Fruit fly (Drosophila melanogaster) whole organism, embryonic: ENCODE measurements around the gene CG42764.
A peak's percentile ranks its signal among the peaks of the same experiment; 100 is the strongest.

Source experiments
- CG10147 ChIP-seq: fragments of 200-800 bp; sonication (Bioruptor generic); optimal IDR thresholded peaks from 2 replicates; lab custom pipeline; 2019; ENCODE audit warnings: missing biosample characterization, mild to moderate bottlenecking, missing genetic modification characterization, moderate library complexity
- CG10209 ChIP-seq: fragments of 200-800 bp; sonication (Bioruptor generic); optimal IDR thresholded peaks from 3 replicates; lab custom pipeline; 2017; ENCODE audit warnings: missing biosample characterization, mild to moderate bottlenecking, missing genetic modification characterization, missing genetic modification reagents
- CG10267 ChIP-seq: fragments of 200-800 bp; sonication (Bioruptor generic); optimal IDR thresholded peaks from 2 replicates; lab custom pipeline; 2018; ENCODE audit warnings: missing biosample characterization, mild to moderate bottlenecking, missing genetic modification characterization, moderate library complexity
- CG11085 ChIP-seq: fragments of 200-800 bp; sonication (Bioruptor generic); IDR thresholded peaks from 2 replicates; pipeline ENCODE4 v1.3.6; 2022; ENCODE audit warnings: missing biosample characterization, missing genetic modification characterization
- CG11093 ChIP-seq: fragments of 200-800 bp; sonication (Bioruptor generic); IDR thresholded peaks from 3 replicates; pipeline ENCODE4 v1.3.6; 2022; ENCODE audit warnings: missing biosample characterization, missing genetic modification characterization
- CG11695 ChIP-seq: fragments of 200-800 bp; sonication (Bioruptor generic); IDR thresholded peaks from 3 replicates; pipeline ENCODE4 v1.3.6; 2022; ENCODE audit warnings: missing biosample characterization, missing genetic modification characterization
- CG11723 ChIP-seq: fragments of 200-800 bp; sonication (Bioruptor generic); optimal IDR thresholded peaks from 2 replicates; lab custom pipeline; 2017; ENCODE audit warnings: missing biosample characterization, mild to moderate bottlenecking, missing genetic modification characterization
- CG12391 ChIP-seq: fragments of 200-800 bp; sonication (Bioruptor generic); optimal IDR thresholded peaks from 3 replicates; lab custom pipeline; 2018; ENCODE audit warnings: missing biosample characterization, mild to moderate bottlenecking, missing genetic modification characterization, moderate library complexity
- CG12942 ChIP-seq: fragments of 200-800 bp; sonication (Bioruptor generic); optimal IDR thresholded peaks from 3 replicates; lab custom pipeline; 2016; ENCODE audit warnings: missing biosample characterization, missing genetic modification characterization
- CG13296 ChIP-seq: fragments of 200-800 bp; sonication (Bioruptor generic); optimal IDR thresholded peaks from 3 replicates; lab custom pipeline; 2018; ENCODE audit warnings: missing biosample characterization, mild to moderate bottlenecking, missing genetic modification characterization
- CG14710 ChIP-seq: fragments of 200-800 bp; sonication (Bioruptor generic); optimal IDR thresholded peaks from 3 replicates; lab custom pipeline; 2019; ENCODE audit warnings: missing biosample characterization, mild to moderate bottlenecking, missing genetic modification characterization, moderate library complexity
- CG14860 ChIP-seq: fragments of 200-800 bp; sonication (Bioruptor generic); IDR thresholded peaks from 3 replicates; pipeline ENCODE4 v1.3.6; 2022; ENCODE audit warnings: missing biosample characterization, missing genetic modification characterization; ENCODE audit not compliant: partially characterized antibody
- CG14965 ChIP-seq: fragments of 200-800 bp; sonication (Bioruptor generic); optimal IDR thresholded peaks from 2 replicates; lab custom pipeline; 2016; ENCODE audit warnings: missing biosample characterization, missing genetic modification characterization, borderline replicate concordance
- CG17186 ChIP-seq: fragments of 200-800 bp; sonication (Bioruptor generic); optimal IDR thresholded peaks from 3 replicates; lab custom pipeline; 2017; ENCODE audit warnings: missing biosample characterization, missing genetic modification reagents, missing genetic modification characterization
- CG17328 ChIP-seq: fragments of 200-800 bp; sonication (Bioruptor generic); IDR thresholded peaks from 2 replicates; pipeline ENCODE4 v1.3.6; 2022; ENCODE audit warnings: missing biosample characterization, missing genetic modification characterization
- CG18764 ChIP-seq: fragments of 200-800 bp; sonication (Bioruptor generic); optimal IDR thresholded peaks from 3 replicates; lab custom pipeline; 2016; ENCODE audit warnings: missing biosample characterization, missing genetic modification characterization
- CG4328 ChIP-seq: fragments of 200-800 bp; sonication (Bioruptor generic); optimal IDR thresholded peaks from 3 replicates; lab custom pipeline; 2017; ENCODE audit warnings: missing biosample characterization, missing genetic modification reagents, missing genetic modification characterization
- CG4820 ChIP-seq: fragments of 200-800 bp; sonication (Bioruptor generic); optimal IDR thresholded peaks from 3 replicates; lab custom pipeline; 2016; ENCODE audit warnings: missing biosample characterization, missing genetic modification characterization
- CG6175 ChIP-seq: fragments of 200-800 bp; sonication (Bioruptor generic); IDR thresholded peaks from 3 replicates; pipeline ENCODE4 v1.3.6; 2022; ENCODE audit warnings: missing biosample characterization, missing genetic modification characterization
- CG6791 ChIP-seq: fragments of 200-800 bp; sonication (Bioruptor generic); IDR thresholded peaks from 3 replicates; pipeline ENCODE4 v1.3.6; 2022; ENCODE audit warnings: missing biosample characterization, missing genetic modification characterization; ENCODE audit not compliant: partially characterized antibody
- CG7745 ChIP-seq: fragments of 200-800 bp; sonication (Bioruptor generic); optimal IDR thresholded peaks from 2 replicates; lab custom pipeline; 2018; ENCODE audit warnings: missing biosample characterization, mild to moderate bottlenecking, missing genetic modification characterization, moderate library complexity
- CG7928 ChIP-seq: fragments of 200-800 bp; sonication (Bioruptor generic); optimal IDR thresholded peaks from 2 replicates; lab custom pipeline; 2017; ENCODE audit warnings: missing biosample characterization, mild to moderate bottlenecking, missing genetic modification characterization
- CG7987 ChIP-seq: fragments of 200-800 bp; sonication (Bioruptor generic); optimal IDR thresholded peaks from 2 replicates; lab custom pipeline; 2018; ENCODE audit warnings: missing biosample characterization, mild to moderate bottlenecking, missing genetic modification characterization, moderate library complexity
- CG8924 ChIP-seq: fragments of 200-800 bp; optimal IDR thresholded peaks from 3 replicates; lab custom pipeline; 2019; ENCODE audit warnings: missing biosample characterization, mild to moderate bottlenecking, missing genetic modification characterization, moderate library complexity
- CG9876 ChIP-seq: fragments of 200-800 bp; sonication (Bioruptor generic); optimal IDR thresholded peaks from 2 replicates; lab custom pipeline; 2016; ENCODE audit warnings: missing biosample characterization, missing genetic modification characterization
- Camta ChIP-seq: fragments of 200-800 bp; sonication (Bioruptor generic); optimal IDR thresholded peaks from 2 replicates; lab custom pipeline; 2016; ENCODE audit warnings: missing biosample characterization, missing genetic modification characterization
- Chrac-16 ChIP-seq: fragments of 200-800 bp; sonication (Bioruptor generic); optimal IDR thresholded peaks from 3 replicates; lab custom pipeline; 2016; ENCODE audit warnings: missing biosample characterization, missing genetic modification characterization
- Dip2 ChIP-seq: fragments of 200-800 bp; sonication (Bioruptor generic); IDR thresholded peaks from 2 replicates; pipeline ENCODE4 v1.3.6; 2022; ENCODE audit warnings: missing biosample characterization, missing genetic modification characterization
- Dref ChIP-seq: fragments of 200-800 bp; sonication (Bioruptor generic); IDR thresholded peaks from 2 replicates; pipeline ENCODE4 v1.3.6; 2022; ENCODE audit warnings: missing biosample characterization, missing genetic modification characterization
- Fer3 ChIP-seq: fragments of 200-800 bp; sonication (Bioruptor generic); optimal IDR thresholded peaks from 2 replicates; lab custom pipeline; 2018; ENCODE audit warnings: missing biosample characterization, mild to moderate bottlenecking, missing genetic modification characterization, moderate library complexity
- HmgZ ChIP-seq: fragments of 200-800 bp; sonication (Bioruptor generic); optimal IDR thresholded peaks from 2 replicates; lab custom pipeline; 2018; ENCODE audit warnings: missing biosample characterization, mild to moderate bottlenecking, missing genetic modification characterization
- NC2α ChIP-seq: fragments of 200-800 bp; sonication (Bioruptor generic); optimal IDR thresholded peaks from 2 replicates; lab custom pipeline; 2016; ENCODE audit warnings: missing biosample characterization, missing genetic modification characterization
- Opbp ChIP-seq: fragments of 200-800 bp; sonication (Bioruptor generic); IDR thresholded peaks from 3 replicates; pipeline ENCODE4 v1.3.6; 2022; ENCODE audit warnings: missing biosample characterization, missing genetic modification characterization; ENCODE audit not compliant: partially characterized antibody
- ab ChIP-seq: fragments of 200-800 bp; sonication (Bioruptor generic); optimal IDR thresholded peaks from 2 replicates; lab custom pipeline; 2016; ENCODE audit warnings: missing biosample characterization, missing genetic modification characterization
- ap ChIP-seq: fragments of 200-800 bp; sonication (Bioruptor generic); IDR thresholded peaks from 2 replicates; pipeline ENCODE4 v1.3.6; 2022; ENCODE audit warnings: missing biosample characterization, missing genetic modification characterization
- da ChIP-seq: fragments of 200-800 bp; sonication (Bioruptor generic); optimal IDR thresholded peaks from 2 replicates; lab custom pipeline; 2016; ENCODE audit warnings: missing biosample characterization, missing genetic modification characterization
- danr ChIP-seq: fragments of 200-800 bp; sonication (Bioruptor generic); IDR thresholded peaks from 2 replicates; pipeline ENCODE4 v1.3.6; 2022; ENCODE audit warnings: missing biosample characterization, missing genetic modification characterization
- fd96Cb ChIP-seq: fragments of 200-800 bp; sonication (Bioruptor generic); optimal IDR thresholded peaks from 2 replicates; lab custom pipeline; 2018; ENCODE audit warnings: missing biosample characterization, mild to moderate bottlenecking, missing genetic modification characterization, moderate library complexity
- jigr1 ChIP-seq: fragments of 200-800 bp; sonication (Bioruptor generic); IDR thresholded peaks from 3 replicates; pipeline ENCODE4 v1.3.6; 2022; ENCODE audit warnings: missing biosample characterization, missing genetic modification characterization
- lola ChIP-seq, 3 experiments: fragments of >200 bp in 2 of 3; fragments of 200-800 bp in 1 of 3; sonication (Bioruptor generic) in 1 of 3; optimal IDR thresholded peaks; 2 replicates each; lab custom pipeline; 2017 to 2019; ENCODE audit warnings: missing biosample characterization in 3 of 3, missing genetic modification characterization in 3 of 3, mild to moderate bottlenecking in 1 of 3, moderate library complexity in 1 of 3
- lov ChIP-seq, 2 experiments: fragments of 200-800 bp in 1 of 2; fragments of >200 bp in 1 of 2; sonication (Bioruptor generic) in 1 of 2; IDR thresholded peaks in 1 of 2; optimal IDR thresholded peaks in 1 of 2; 2 replicates in 1 of 2; 3 replicates in 1 of 2; pipeline versions ENCODE4 v1.3.6 to Lab custom; 2017 to 2022; ENCODE audit warnings: missing biosample characterization in 1 of 2, missing genetic modification characterization in 1 of 2
- luna ChIP-seq: fragments of 200-800 bp; sonication (Bioruptor generic); optimal IDR thresholded peaks from 2 replicates; lab custom pipeline; 2016; ENCODE audit warnings: missing biosample characterization, missing genetic modification characterization
- nom ChIP-seq: fragments of 200-800 bp; sonication (Bioruptor generic); optimal IDR thresholded peaks from 2 replicates; lab custom pipeline; 2017; ENCODE audit warnings: missing biosample characterization, missing genetic modification characterization, mild to moderate bottlenecking, moderate library complexity, missing genetic modification reagents
- pros ChIP-seq: fragments of 200-800 bp; sonication (Bioruptor generic); optimal IDR thresholded peaks from 3 replicates; lab custom pipeline; 2019; ENCODE audit warnings: missing biosample characterization, mild to moderate bottlenecking, missing genetic modification characterization, moderate library complexity
- salm ChIP-seq: fragments of 200-800 bp; sonication (Bioruptor generic); optimal IDR thresholded peaks from 2 replicates; lab custom pipeline; 2018; ENCODE audit warnings: missing biosample characterization, mild to moderate bottlenecking, missing genetic modification characterization
- sima ChIP-seq: fragments of 200-800 bp; sonication (Bioruptor generic); optimal IDR thresholded peaks from 2 replicates; lab custom pipeline; 2016; ENCODE audit warnings: missing biosample characterization, missing genetic modification characterization
- tup ChIP-seq: fragments of 200-800 bp; sonication (Bioruptor generic); optimal IDR thresholded peaks from 2 replicates; lab custom pipeline; 2016; ENCODE audit warnings: missing biosample characterization, mild to moderate bottlenecking, missing genetic modification characterization, moderate library complexity
- vfl ChIP-seq: fragments of 200-800 bp; sonication (Bioruptor generic); optimal IDR thresholded peaks from 2 replicates; lab custom pipeline; 2016; ENCODE audit warnings: missing biosample characterization, missing genetic modification characterization
- vvl ChIP-seq: fragments of 200-800 bp; sonication (Bioruptor generic); IDR thresholded peaks from 2 replicates; pipeline ENCODE4 v1.3.6; 2022; ENCODE audit warnings: missing biosample characterization, missing genetic modification characterization

The CG42764 gene

dm6 chr3L:20470991-20471498, 5.2 kb upstream of the CG42764 start (continued):
- no peak for TF ChIP-seq tup (GFP tag; lab: Kevin White, UChicago)
- TF ChIP-seq CG4328 (GFP tag; lab: Kevin White, UChicago), result peak; percentile 18
- TF ChIP-seq CG10209, result peak; percentile 24
- TF ChIP-seq CG11085, result no peak
- no peak for TF ChIP-seq ab (GFP tag; lab: Kevin White, UChicago)
- TF ChIP-seq Dip2 (GFP tag; lab: Robert Waterston, UW), result no peak
- no peak for TF ChIP-seq luna (GFP tag; lab: Kevin White, UChicago)
- TF ChIP-seq da, result no peak
- no peak for TF ChIP-seq Camta
- peak; percentile 35 for TF ChIP-seq CG12391 (tag; lab: Kevin White, UChicago)
- no peak for TF ChIP-seq CG14860 (GFP tag; lab: Robert Waterston, UW)
- no peak for TF ChIP-seq NC2α (GFP tag; lab: Kevin White, UChicago)
- peak; percentile 32 for TF ChIP-seq salm (tag; lab: Kevin White, UChicago)
- TF ChIP-seq CG9876 (GFP tag; lab: Kevin White, UChicago), result no peak
- TF ChIP-seq CG10147 (GFP tag; lab: Kevin White, UChicago), result peak; percentile 23
- TF ChIP-seq CG6175 (GFP tag; lab: Robert Waterston, UW), result no peak
- TF ChIP-seq jigr1, result no peak
- TF ChIP-seq vfl (GFP tag; lab: Kevin White, UChicago), result no peak
- TF ChIP-seq CG7745 (tag; lab: Kevin White, UChicago), result no peak
- TF ChIP-seq lola (GFP tag; optimal IDR thresholded peaks at IDR 0.05; lab: Kevin White, UChicago), result no peak
- peak; percentile 38; the same call in 1 of the 2 replicates for TF ChIP-seq CG17328 (GFP tag; lab: Robert Waterston, UW)
- 0 out of 2 replicates have a peak, but pooled peaks have one; percentile 26 for TF ChIP-seq danr
- TF ChIP-seq CG7987 (GFP tag; lab: Kevin White, UChicago), result peak; percentile 5
- TF ChIP-seq CG17186 (GFP tag; lab: Kevin White, UChicago), result no peak
- no peak for TF ChIP-seq CG11723 (GFP tag; lab: Kevin White, UChicago)
- peak; percentile 34 for TF ChIP-seq CG12942
- TF ChIP-seq Opbp (GFP tag; lab: Robert Waterston, UW), result no peak
- TF ChIP-seq sima (GFP tag; lab: Kevin White, UChicago), result no peak
- TF ChIP-seq CG14965 (GFP tag; lab: Kevin White, UChicago), result no peak
- TF ChIP-seq CG10267 (tag; lab: Kevin White, UChicago), result peak; percentile 30
- TF ChIP-seq CG8924 (tag; lab: Kevin White, UChicago), result peak; percentile 60
- peak; percentile 11 for TF ChIP-seq CG4820 (GFP tag; lab: Kevin White, UChicago)
- peak; percentile 78 for TF ChIP-seq vvl
- no peak for TF ChIP-seq CG6791 (GFP tag; lab: Robert Waterston, UW)
- TF ChIP-seq Chrac-16 (GFP tag; lab: Kevin White, UChicago), result no peak
- no peak for TF ChIP-seq CG7928
- no peak; the same call in 2 of the 3 replicates for TF ChIP-seq CG11093 (GFP tag; lab: Robert Waterston, UW)
- TF ChIP-seq Fer3 (tag; lab: Kevin White, UChicago), result peak; percentile 1
- TF ChIP-seq CG18764 (GFP tag; lab: Kevin White, UChicago), result peak; percentile 17
- TF ChIP-seq pros, result no peak
- peak; percentile 50 for TF ChIP-seq fd96Cb (tag; lab: Kevin White, UChicago)
- peak; percentile 1 for TF ChIP-seq HmgZ (tag; lab: Kevin White, UChicago)
- peak; percentile 32 for TF ChIP-seq CG14710 (tag; lab: Kevin White, UChicago)
- TF ChIP-seq nom (GFP tag; lab: Kevin White, UChicago), result no peak
- TF ChIP-seq ap (GFP tag; lab: Robert Waterston, UW), result peak; percentile 26; the same call in 1 of the 2 replicates
- TF ChIP-seq CG11695, result peak; percentile 66; the same call in 2 of the 3 replicates
- no peak for TF ChIP-seq Dref
- TF ChIP-seq CG13296 (GFP tag; lab: Kevin White, UChicago), result peak; percentile 32
- no peak for TF ChIP-seq lov (optimal IDR thresholded peaks at IDR 0.05; lab: Kevin White, UChicago)
- no peak for TF ChIP-seq lov (GFP tag; IDR thresholded peaks at IDR 0.05; lab: Robert Waterston, UW)
